Fruit fly (Drosophila melanogaster) whole organism: ENCODE results near the gene CG13640.

Experiments
- CG8478 ChIP-seq: fragments of >200 bp; optimal IDR thresholded peaks from 2 replicates; lab custom pipeline; 2018; ENCODE audit warnings: inconsistent platforms
- Dll ChIP-seq: fragments of >200 bp; optimal IDR thresholded peaks from 2 replicates; lab custom pipeline; 2017
- EcR ChIP-seq, 2 experiments: fragments of >200 bp; optimal IDR thresholded peaks; 2 replicates each; lab custom pipeline; 2017; ENCODE audit warnings: missing biosample characterization in 2 of 2, missing genetic modification characterization in 2 of 2, missing genetic modification reagents in 2 of 2

- TF ChIP-seq CG8478 (no peak), EcR (GFP tag; optimal IDR thresholded peaks at IDR 0.05; lab: Kevin White, UChicago) (no peak), Dll (no peak)
Measured at dm6 chr3R:24862065-24862464, at the start of gene CG13640.
